Fruit fly (Drosophila melanogaster) S2 (cell line): Measurements from ENCODE around the gene CG31798.

ENCODE experiments used
- CG8478 ChIP-seq: fragments of >200 bp; optimal IDR thresholded peaks from 2 replicates; lab custom pipeline; 2018
- CTCF ChIP-seq, 2 experiments: fragments of >200 bp; optimal IDR thresholded peaks; 2 replicates each; lab custom pipeline; 2018

- TF ChIP-seq CTCF (optimal IDR thresholded peaks at IDR 0.05; lab: Kevin White, UChicago) (no peak), CG8478 (no peak)
Measured at dm6 chr2L:19441339-19441738, 47.4 kb downstream of the CG31798 start.
